Worm (Caenorhabditis elegans) whole organism, midembryonic: ENCODE data around the gene Y37D8A.25.

Experiments used
- T22C8.4 ChIP-seq: fragments of 200-800 bp; sonication (Bioruptor generic); IDR thresholded peaks from 2 replicates; pipeline ENCODE4 v1.3.6; 2022; ENCODE audit warnings: missing genetic modification characterization, missing compliant biosample characterization
- cog-1 ChIP-seq: sonication (generic microtip); optimal IDR thresholded peaks from 2 replicates; lab custom pipeline; 2016; ENCODE audit warnings: missing genetic modification characterization, missing compliant biosample characterization
- flt-1 ChIP-seq: fragments of 200-800 bp; sonication (Bioruptor generic); IDR thresholded peaks from 2 replicates; pipeline ENCODE4 v1.3.6; 2022; ENCODE audit warnings: missing genetic modification characterization, missing compliant biosample characterization
- klf-2 ChIP-seq: fragments of 200-800 bp; sonication (Bioruptor generic); conservative IDR thresholded peaks from 2 replicates; pipeline ENCODE4 v1.3.6; 2022; ENCODE audit warnings: missing genetic modification reagents, missing genetic modification characterization, missing compliant biosample characterization
- med-1 ChIP-seq: sonication (generic microtip); optimal IDR thresholded peaks from 2 replicates; lab custom pipeline; 2017; ENCODE audit warnings: missing genetic modification characterization, mild to moderate bottlenecking, missing compliant biosample characterization, antibody characterized with exemption, missing genetic modification reagents; ENCODE audit not compliant: insufficient read depth
- ref-1 ChIP-seq: fragments of 200-800 bp; sonication (Bioruptor generic); conservative IDR thresholded peaks from 2 replicates; pipeline ENCODE4 v1.3.6; 2022; ENCODE audit warnings: missing genetic modification reagents, missing genetic modification characterization, missing compliant biosample characterization
- tab-1 ChIP-seq: fragments of 200-800 bp; sonication (Bioruptor generic); IDR thresholded peaks from 2 replicates; pipeline ENCODE4 v1.3.6; 2022; ENCODE audit warnings: missing genetic modification characterization, missing compliant biosample characterization
- ztf-23 ChIP-seq: fragments of 200-800 bp; sonication (Bioruptor generic); IDR thresholded peaks from 2 replicates; pipeline ENCODE4 v1.3.6; 2022; ENCODE audit warnings: missing genetic modification reagents, missing genetic modification characterization, missing compliant biosample characterization
- ztf-29 ChIP-seq: fragments of 200-800 bp; sonication (Bioruptor generic); IDR thresholded peaks from 2 replicates; pipeline ENCODE4 v1.3.6; 2022; ENCODE audit warnings: missing genetic modification reagents, missing genetic modification characterization, missing compliant biosample characterization

The Y37D8A.25 gene

ce11 chrIII:12818050-12818738 is 1.9 kb downstream of the Y37D8A.25 start, which contains the start of gene arx-5:
arx-5 (minus strand) TSS chrIII:12818100.
- no peak for TF ChIP-seq ztf-23 (GFP tag; lab: Robert Waterston, UW)
- peak; percentile 40; the same call in 1 of the 2 replicates for TF ChIP-seq T22C8.4

DNA sequence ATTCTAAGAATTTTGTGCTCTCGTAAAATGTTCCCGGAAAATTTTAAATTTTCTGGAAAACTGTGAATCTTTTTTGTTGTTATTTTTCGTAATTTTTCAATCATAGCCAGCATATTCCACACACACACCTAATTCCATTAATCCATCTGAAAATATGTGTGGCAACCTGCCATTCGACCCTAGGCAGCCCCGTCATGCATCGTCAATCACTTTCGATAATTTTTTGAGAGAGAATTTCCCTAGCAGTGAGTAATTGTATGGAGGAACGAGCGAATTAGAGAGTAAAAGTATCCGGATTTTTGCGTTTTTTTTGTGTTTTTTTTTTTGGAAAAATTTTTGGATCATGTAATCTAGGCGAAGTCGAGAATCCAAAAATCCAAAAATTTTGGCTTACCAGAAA is 6.9 kb downstream of the Y37D8A.25 start, which contains the start of gene BE10.4:
TSS of gene BE10.4 (plus strand) at position 301 of the 400 bp plus-strand sequence.
- TF ChIP-seq flt-1 (GFP tag; lab: Robert Waterston, UW) (no peak), T22C8.4 (no peak), ztf-29 (GFP tag; lab: Robert Waterston, UW) (no peak), ref-1 (GFP tag; lab: Robert Waterston, UW) (no peak), med-1 (no peak)

DNA sequence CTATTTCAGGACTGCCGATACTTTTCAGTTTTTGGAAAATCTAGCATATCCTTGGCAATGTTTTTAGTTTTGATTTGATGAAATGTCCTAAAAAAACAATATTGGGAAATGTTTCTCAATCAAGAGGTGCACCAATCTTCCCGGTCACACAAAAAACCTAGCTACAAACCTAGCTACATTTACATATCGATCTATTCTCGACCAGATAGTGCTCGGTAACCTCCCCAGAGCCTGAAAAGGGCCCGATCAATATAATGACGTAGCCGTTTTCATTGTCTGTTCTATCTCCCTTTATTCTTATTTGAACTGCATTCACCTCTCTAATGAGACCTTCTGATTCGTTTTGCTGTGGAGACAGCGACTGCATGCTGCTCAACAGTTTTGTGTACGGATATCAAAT is 12.3 kb downstream of the Y37D8A.25 start, which contains the start of gene BE10.3:
TSS of gene BE10.3 (plus strand) at position 301 of the 400 bp plus-strand sequence.
- TF ChIP-seq flt-1 (GFP tag; lab: Robert Waterston, UW) (no peak), med-1 (no peak), klf-2 (GFP tag; lab: Robert Waterston, UW) (no peak), ztf-29 (GFP tag; lab: Robert Waterston, UW) (no peak), cog-1 (no peak), tab-1 (GFP tag; lab: Robert Waterston, UW) (no peak), ztf-23 (GFP tag; lab: Robert Waterston, UW) (no peak), ref-1 (GFP tag; lab: Robert Waterston, UW) (no peak), T22C8.4 (no peak)

ce11 chrIII:12806712-12807111 is 13.3 kb downstream of the Y37D8A.25 start, which contains the start of gene BE10.5:
BE10.5 (minus strand) TSS chrIII:12806812.
- TF ChIP-seq med-1 = no peak
- no peak for TF ChIP-seq cog-1
- no peak for TF ChIP-seq ztf-23 (GFP tag; lab: Robert Waterston, UW)
- no peak for TF ChIP-seq ref-1 (GFP tag; lab: Robert Waterston, UW)
- no peak for TF ChIP-seq ztf-29 (GFP tag; lab: Robert Waterston, UW)
- TF ChIP-seq flt-1 (GFP tag; lab: Robert Waterston, UW) = no peak
- no peak for TF ChIP-seq tab-1 (GFP tag; lab: Robert Waterston, UW)
- TF ChIP-seq T22C8.4 = no peak
- TF ChIP-seq klf-2 (GFP tag; lab: Robert Waterston, UW) = no peak

ce11 chrIII:12800529-12800928 is 19.5 kb downstream of the Y37D8A.25 start:
- TF ChIP-seq T22C8.4 (no peak), cog-1 (no peak), ztf-23 (GFP tag; lab: Robert Waterston, UW) (no peak)

ce11 chrIII:12798469-12798868 is 21.6 kb downstream of the Y37D8A.25 start, which contains the start of gene agmo-1:
agmo-1 (minus strand) TSS chrIII:12798569.
- TF ChIP-seq ztf-23 (GFP tag; lab: Robert Waterston, UW) (no peak), tab-1 (GFP tag; lab: Robert Waterston, UW) (no peak), cog-1 (no peak), ztf-29 (GFP tag; lab: Robert Waterston, UW) (no peak)

DNA sequence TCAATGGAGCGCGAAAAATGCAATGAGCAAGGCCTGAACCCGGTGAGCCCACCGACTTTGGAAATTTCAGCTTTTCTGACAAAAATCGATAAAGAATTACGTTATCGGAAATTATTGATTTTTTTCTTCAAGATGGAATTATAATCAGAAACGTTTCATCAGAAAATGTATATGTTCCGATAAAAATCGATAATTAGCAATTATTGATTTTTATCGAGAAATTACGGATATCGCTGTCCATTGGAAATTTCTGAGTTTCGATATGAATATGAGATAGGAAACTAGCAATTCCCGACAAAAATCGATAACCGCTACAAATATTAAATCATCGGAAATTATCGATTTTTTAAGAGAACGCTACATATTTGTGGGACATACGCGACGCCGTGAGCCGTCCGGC is 25.9 kb downstream of the Y37D8A.25 start:
- TF ChIP-seq ref-1 (GFP tag; lab: Robert Waterston, UW) (no peak), T22C8.4 (peak; percentile 81)

ce11 chrIII:12789420-12789819 is 30.6 kb downstream of the Y37D8A.25 start, which contains the start of gene BE10.1:
BE10.1 (minus strand) TSS chrIII:12789520.
- TF ChIP-seq T22C8.4 (no peak), klf-2 (GFP tag; lab: Robert Waterston, UW) (no peak), med-1 (no peak), ref-1 (GFP tag; lab: Robert Waterston, UW) (no peak), tab-1 (GFP tag; lab: Robert Waterston, UW) (no peak), ztf-29 (GFP tag; lab: Robert Waterston, UW) (no peak), cog-1 (no peak), ztf-23 (GFP tag; lab: Robert Waterston, UW) (no peak)

DNA sequence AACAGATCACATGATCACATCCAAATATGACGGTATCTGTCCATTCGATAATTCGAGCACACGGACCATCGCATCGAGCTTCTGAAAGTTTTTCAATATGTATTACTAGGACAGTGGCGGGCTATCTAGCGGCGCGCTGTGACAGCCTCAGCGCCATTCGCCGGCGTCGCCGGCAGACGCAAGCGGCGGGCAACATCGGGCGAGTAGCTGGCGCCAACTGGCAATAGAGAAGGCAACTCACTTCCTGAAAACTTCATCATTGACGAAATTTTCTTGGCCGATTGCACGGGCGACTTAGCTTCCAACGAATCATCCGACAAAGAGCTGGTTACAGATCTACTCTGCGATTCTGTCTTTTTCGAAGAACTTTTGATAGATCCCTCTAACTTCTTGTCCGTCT is 31.8 kb downstream of the Y37D8A.25 start:
- no peak for TF ChIP-seq T22C8.4
- TF ChIP-seq ztf-23 (GFP tag; lab: Robert Waterston, UW) = no peak
- TF ChIP-seq flt-1 (GFP tag; lab: Robert Waterston, UW) = no peak
- no peak for TF ChIP-seq tab-1 (GFP tag; lab: Robert Waterston, UW)
- no peak for TF ChIP-seq med-1
- TF ChIP-seq cog-1 = no peak
- TF ChIP-seq ref-1 (GFP tag; lab: Robert Waterston, UW) = no peak
- TF ChIP-seq ztf-29 (GFP tag; lab: Robert Waterston, UW) = no peak
- TF ChIP-seq klf-2 (GFP tag; lab: Robert Waterston, UW) = no peak

DNA sequence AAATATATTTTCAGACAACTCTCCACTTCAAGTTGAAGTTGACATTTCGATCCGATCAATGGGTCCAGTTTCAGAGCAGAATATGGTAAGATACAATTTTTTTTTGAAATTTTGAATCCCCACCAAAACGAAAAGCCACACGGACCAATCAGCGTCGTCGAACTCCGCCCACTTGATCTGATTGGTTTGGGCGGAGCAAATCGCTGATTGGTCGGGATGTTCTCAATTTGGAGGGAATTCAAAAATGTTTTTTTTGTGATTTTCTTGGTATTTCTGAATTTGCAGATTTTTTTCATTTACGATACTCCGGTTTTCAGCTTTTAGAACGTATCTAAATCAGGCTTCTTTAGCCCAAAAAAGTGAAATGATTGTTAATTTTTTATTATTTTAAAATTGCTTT is 34.6 kb downstream of the Y37D8A.25 start:
- TF ChIP-seq ztf-29 (GFP tag; lab: Robert Waterston, UW) (no peak), tab-1 (GFP tag; lab: Robert Waterston, UW) (no peak), T22C8.4 (no peak), cog-1 (no peak), ref-1 (GFP tag; lab: Robert Waterston, UW) (no peak)

- no peak for TF ChIP-seq ref-1 (GFP tag; lab: Robert Waterston, UW)
- no peak for TF ChIP-seq ztf-29 (GFP tag; lab: Robert Waterston, UW)
- TF ChIP-seq ztf-23 (GFP tag; lab: Robert Waterston, UW) = no peak
- no peak for TF ChIP-seq klf-2 (GFP tag; lab: Robert Waterston, UW)
- no peak for TF ChIP-seq flt-1 (GFP tag; lab: Robert Waterston, UW)
- TF ChIP-seq T22C8.4 = no peak
- no peak for TF ChIP-seq med-1
- TF ChIP-seq tab-1 (GFP tag; lab: Robert Waterston, UW) = no peak
- TF ChIP-seq cog-1 = no peak
Observed at ce11 chrIII:12784854-12785253, 35.2 kb downstream of the Y37D8A.25 start, which contains the start of gene lgc-37. lgc-37 (plus strand) TSS chrIII:12785154.
